Fruit fly (Drosophila melanogaster): ENCODE data around the gene PolH.

The PolH gene

dm6 chr3L:21941615-21942259, at the start of gene PolH, which contains the start of gene CG14562:
Gene PolH (minus strand): TSS chr3L:21941812.
Gene CG14562 (plus strand): TSS chr3L:21942221.
- TF ChIP-seq CG5204 (GFP tag; optimal IDR thresholded peaks at IDR 0.05) (no peak), Hr96 (GFP tag; optimal IDR thresholded peaks at IDR 0.05) (no peak), CG7045 (GFP tag; optimal IDR thresholded peaks at IDR 0.05) (no peak), CG7101 (tag; optimal IDR thresholded peaks at IDR 0.05) (no peak), cnc (optimal IDR thresholded peaks at IDR 0.05) (no peak), CG1620 (GFP tag; optimal IDR thresholded peaks at IDR 0.05) (no peak), CG33017 (tag; optimal IDR thresholded peaks at IDR 0.05) (no peak), Clk (GFP tag; optimal IDR thresholded peaks at IDR 0.05) (no peak), CG12768 (GFP tag; optimal IDR thresholded peaks at IDR 0.05) (no peak), CG11617 (GFP tag; optimal IDR thresholded peaks at IDR 0.05) (no peak)

dm6 chr3L:21984910-21985309, 43.3 kb upstream of the PolH start, which contains the start of gene Act79B:
Gene Act79B (plus strand): TSS chr3L:21985210.
- no peak for TF ChIP-seq Crg-1 (GFP tag; optimal IDR thresholded peaks at IDR 0.05)
- no peak for TF ChIP-seq Clk (GFP tag; optimal IDR thresholded peaks at IDR 0.05)
- no peak for TF ChIP-seq cic (GFP tag; optimal IDR thresholded peaks at IDR 0.05)
- no peak for TF ChIP-seq CG14711 (tag; optimal IDR thresholded peaks at IDR 0.05)
- TF ChIP-seq pad (GFP tag; optimal IDR thresholded peaks at IDR 0.05): no peak
- TF ChIP-seq CG1620 (GFP tag; optimal IDR thresholded peaks at IDR 0.05): no peak
- TF ChIP-seq ovo (GFP tag; optimal IDR thresholded peaks at IDR 0.05): no peak
- no peak for TF ChIP-seq CG12768 (GFP tag; optimal IDR thresholded peaks at IDR 0.05)

- TF ChIP-seq CG5204 (GFP tag; optimal IDR thresholded peaks at IDR 0.05) (no peak), Crg-1 (GFP tag; optimal IDR thresholded peaks at IDR 0.05) (no peak), CG7101 (tag; optimal IDR thresholded peaks at IDR 0.05) (no peak), CG12768 (GFP tag; optimal IDR thresholded peaks at IDR 0.05) (no peak), cic (GFP tag; optimal IDR thresholded peaks at IDR 0.05) (no peak), CG1620 (GFP tag; optimal IDR thresholded peaks at IDR 0.05) (no peak), pad (GFP tag; optimal IDR thresholded peaks at IDR 0.05) (no peak), tj (GFP tag; optimal IDR thresholded peaks at IDR 0.05) (no peak), ovo (GFP tag; optimal IDR thresholded peaks at IDR 0.05) (no peak), CG11617 (GFP tag; optimal IDR thresholded peaks at IDR 0.05) (no peak), Clk (GFP tag; optimal IDR thresholded peaks at IDR 0.05) (no peak), Hr96 (GFP tag; optimal IDR thresholded peaks at IDR 0.05) (no peak), CG7045 (GFP tag; optimal IDR thresholded peaks at IDR 0.05) (no peak), toe (GFP tag; optimal IDR thresholded peaks at IDR 0.05) (no peak)
Observed at dm6 chr3L:21979789-21980188, 38.2 kb upstream of the PolH start.

- no peak for TF ChIP-seq tj (GFP tag; optimal IDR thresholded peaks at IDR 0.05)
- no peak for TF ChIP-seq CG5204 (GFP tag; optimal IDR thresholded peaks at IDR 0.05)
- TF ChIP-seq bab1 (GFP tag; optimal IDR thresholded peaks at IDR 0.05): no peak
- TF ChIP-seq kay (GFP tag; ENCODE audit: borderline replicate concordance): no peak
- no peak for TF ChIP-seq Hr96 (GFP tag; optimal IDR thresholded peaks at IDR 0.05)
- TF ChIP-seq CG33017 (tag; optimal IDR thresholded peaks at IDR 0.05): no peak
- TF ChIP-seq cic (GFP tag; optimal IDR thresholded peaks at IDR 0.05): no peak
- TF ChIP-seq pad (GFP tag; optimal IDR thresholded peaks at IDR 0.05): no peak
- TF ChIP-seq CG1620 (GFP tag; optimal IDR thresholded peaks at IDR 0.05): no peak
- no peak for TF ChIP-seq toe (GFP tag; optimal IDR thresholded peaks at IDR 0.05)
- no peak for TF ChIP-seq CG7101 (tag; optimal IDR thresholded peaks at IDR 0.05)
Observed at dm6 chr3L:21973640-21974039, 32.0 kb upstream of the PolH start.

dm6 chr3L:21972162-21973022, 30.8 kb upstream of the PolH start:
- TF ChIP-seq CG7045 (GFP tag; optimal IDR thresholded peaks at IDR 0.05) (no peak), CG14711 (tag; optimal IDR thresholded peaks at IDR 0.05) (peak; percentile 20), CG33017 (tag; optimal IDR thresholded peaks at IDR 0.05) (peak; percentile 57), cnc (optimal IDR thresholded peaks at IDR 0.05) (no peak), Crg-1 (GFP tag; optimal IDR thresholded peaks at IDR 0.05) (no peak), CG11617 (GFP tag; optimal IDR thresholded peaks at IDR 0.05) (peak; percentile 27), Clk (GFP tag; optimal IDR thresholded peaks at IDR 0.05) (no peak), bab1 (GFP tag; optimal IDR thresholded peaks at IDR 0.05) (no peak), pad (GFP tag; optimal IDR thresholded peaks at IDR 0.05) (no peak), toe (GFP tag; optimal IDR thresholded peaks at IDR 0.05) (no peak), CG5204 (GFP tag; optimal IDR thresholded peaks at IDR 0.05) (peak; percentile 41), CG7101 (tag; optimal IDR thresholded peaks at IDR 0.05) (peak; percentile 55), tj (GFP tag; optimal IDR thresholded peaks at IDR 0.05) (no peak), Hr96 (GFP tag; optimal IDR thresholded peaks at IDR 0.05) (no peak), CG1620 (GFP tag; optimal IDR thresholded peaks at IDR 0.05) (no peak), kay (GFP tag; ENCODE audit: borderline replicate concordance) (peak; percentile 90), ovo (GFP tag; optimal IDR thresholded peaks at IDR 0.05) (no peak), CG12768 (GFP tag; optimal IDR thresholded peaks at IDR 0.05) (peak; percentile 9), cic (GFP tag; optimal IDR thresholded peaks at IDR 0.05) (peak; percentile 57), Mnt (GFP tag; optimal IDR thresholded peaks at IDR 0.05) (peak; percentile 68)

- TF ChIP-seq CG33017 (tag; optimal IDR thresholded peaks at IDR 0.05): no peak
- TF ChIP-seq tj (GFP tag; optimal IDR thresholded peaks at IDR 0.05): no peak
- TF ChIP-seq pad (GFP tag; optimal IDR thresholded peaks at IDR 0.05): no peak
- TF ChIP-seq cnc (optimal IDR thresholded peaks at IDR 0.05): peak in 1 of 2 experiments; percentile 44
- TF ChIP-seq Mnt (GFP tag; optimal IDR thresholded peaks at IDR 0.05): peak; percentile 47
- TF ChIP-seq cic (GFP tag; optimal IDR thresholded peaks at IDR 0.05): peak; percentile 79
- TF ChIP-seq Hr96 (GFP tag; optimal IDR thresholded peaks at IDR 0.05): peak; percentile 31
Observed at dm6 chr3L:21971735-21972134, 30.1 kb upstream of the PolH start, which contains the start of gene P5CS. Gene P5CS (plus strand): TSS chr3L:21972002.
